Worm (Caenorhabditis elegans): ENCODE measurements around the gene nhx-9.

nhx-9 gene

DNA sequence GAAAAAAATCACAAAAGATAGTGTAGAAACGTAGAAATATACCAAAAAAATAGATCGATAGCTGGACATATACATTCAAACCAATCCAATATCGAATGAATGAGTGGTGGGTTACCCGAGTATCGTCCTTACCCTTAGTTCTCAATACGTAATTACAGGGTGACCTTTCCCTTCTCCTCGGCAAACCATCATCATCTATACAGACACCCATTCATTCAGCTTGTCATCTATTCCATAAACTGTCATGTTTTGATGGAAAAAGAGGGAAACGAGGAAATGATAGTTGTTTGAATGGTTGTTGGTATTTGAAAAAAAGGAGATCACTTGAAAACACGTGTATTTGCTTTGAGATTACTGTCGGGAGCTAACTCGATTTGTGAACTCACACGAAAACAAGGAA lies 6.6 kb upstream of the nhx-9 start:
- no peak for TF ChIP-seq mdl-1 (tag; optimal IDR thresholded peaks at IDR 0.05)
- no peak for TF ChIP-seq skn-1 (tag; optimal IDR thresholded peaks at IDR 0.05)
- no peak for TF ChIP-seq ceh-82 (tag; optimal IDR thresholded peaks at IDR 0.05)
- no peak for TF ChIP-seq lsy-12 (tag; optimal IDR thresholded peaks at IDR 0.05)
- TF ChIP-seq unc-39 (tag; optimal IDR thresholded peaks at IDR 0.05) = no peak
- TF ChIP-seq ztf-11 (tag; optimal IDR thresholded peaks at IDR 0.05) = no peak
- no peak for TF ChIP-seq elt-1 (tag; optimal IDR thresholded peaks at IDR 0.05)
- TF ChIP-seq fos-1 (tag; optimal IDR thresholded peaks at IDR 0.05) = no peak
- TF ChIP-seq zag-1 (tag; optimal IDR thresholded peaks at IDR 0.05) = no peak
- TF ChIP-seq nhr-12 (tag; optimal IDR thresholded peaks at IDR 0.05) = no peak
- TF ChIP-seq pqm-1 (tag; optimal IDR thresholded peaks at IDR 0.05) = no peak

DNA sequence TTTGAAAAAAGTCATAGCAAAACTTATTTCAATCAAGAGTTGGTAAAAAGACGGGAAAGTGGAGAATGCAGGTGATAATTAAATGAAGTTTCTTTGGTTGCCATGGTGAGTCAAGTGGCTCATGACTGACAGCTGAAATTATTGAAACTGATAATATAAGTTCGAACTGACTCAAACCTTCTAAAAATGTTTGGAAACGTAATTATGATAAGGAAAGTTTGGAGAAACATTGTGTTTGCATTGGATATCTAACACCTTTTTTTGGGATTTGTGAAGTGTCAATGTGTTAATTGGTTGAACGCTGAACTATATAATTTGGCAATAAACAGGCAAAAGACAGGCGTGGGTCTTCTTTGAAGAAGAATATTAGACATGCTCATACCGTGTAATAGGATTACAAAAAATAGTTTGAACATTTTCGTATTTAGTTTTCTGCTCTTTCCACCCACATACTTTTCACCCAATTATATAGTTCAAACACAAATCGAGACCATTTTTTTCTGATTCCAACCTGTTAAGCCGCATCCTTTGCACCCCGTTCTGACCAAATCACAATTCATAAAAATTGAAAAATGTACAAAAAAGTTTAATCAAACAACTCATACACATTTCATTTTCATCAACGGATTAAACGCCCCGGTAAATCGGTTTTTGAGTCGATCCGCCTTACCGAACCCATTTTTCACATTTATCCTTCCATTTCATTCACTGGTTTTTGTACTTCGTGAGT lies 5.2 kb upstream of the nhx-9 start, which contains the start of the genes srlf-33 and srlf-32:
srlf-33 (minus strand) TSS at position 101 of the 730 bp plus-strand sequence.
srlf-32 (plus strand) TSS at position 680 of the 730 bp plus-strand sequence.
- TF ChIP-seq nhr-76 (tag; optimal IDR thresholded peaks at IDR 0.05) = no peak
- TF ChIP-seq ZK546.5 (tag; optimal IDR thresholded peaks at IDR 0.05) = no peak

DNA sequence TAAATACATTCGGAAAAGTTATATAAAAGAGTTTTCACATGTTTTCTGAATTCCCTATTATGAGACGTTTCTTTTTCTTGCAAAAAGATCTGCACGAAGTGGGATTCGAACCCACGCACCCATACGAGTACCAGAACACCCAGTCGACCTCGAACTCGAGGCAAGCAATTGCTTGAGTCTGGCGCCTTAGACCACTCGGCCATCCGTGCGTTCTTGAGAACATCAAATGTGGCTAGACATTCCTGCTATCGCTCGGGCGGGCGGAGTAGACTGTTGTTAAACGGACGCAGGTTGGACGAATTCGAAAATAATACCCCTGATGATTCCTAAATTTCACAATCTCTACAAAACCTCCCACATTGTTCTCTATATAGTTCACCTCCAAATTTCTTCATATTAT lies 2.3 kb upstream of the nhx-9 start:
- peak; percentile 51 for TF ChIP-seq nfya-1 (tag; optimal IDR thresholded peaks at IDR 0.05; ENCODE audit: insufficient read depth)
- TF ChIP-seq nhr-43 (tag; optimal IDR thresholded peaks at IDR 0.05; ENCODE audit: poor library complexity, severe bottlenecking) = peak; percentile 60
- no peak for TF ChIP-seq skn-1 (tag; optimal IDR thresholded peaks at IDR 0.05)
- peak; percentile 33 for TF ChIP-seq nhr-23 (tag; optimal IDR thresholded peaks at IDR 0.05)
- TF ChIP-seq snpc-4 (tag; optimal IDR thresholded peaks at IDR 0.05) = no peak
- TF ChIP-seq elt-3 (tag; optimal IDR thresholded peaks at IDR 0.05) = peak in 1 of 3 experiments; percentile 41
- no peak for TF ChIP-seq ceh-16 (tag; optimal IDR thresholded peaks at IDR 0.05)
- peak; percentile 22 for TF ChIP-seq hmg-11 (tag; optimal IDR thresholded peaks at IDR 0.05)
- TF ChIP-seq elt-2 (tag; optimal IDR thresholded peaks at IDR 0.05) = peak; percentile 37
- peak; percentile 41 for TF ChIP-seq lin-39 (tag; optimal IDR thresholded peaks at IDR 0.05)
- TF ChIP-seq lsy-12 (tag; optimal IDR thresholded peaks at IDR 0.05) = peak; percentile 31
- peak; percentile 56 for TF ChIP-seq nhr-25 (tag; optimal IDR thresholded peaks at IDR 0.05)

DNA sequence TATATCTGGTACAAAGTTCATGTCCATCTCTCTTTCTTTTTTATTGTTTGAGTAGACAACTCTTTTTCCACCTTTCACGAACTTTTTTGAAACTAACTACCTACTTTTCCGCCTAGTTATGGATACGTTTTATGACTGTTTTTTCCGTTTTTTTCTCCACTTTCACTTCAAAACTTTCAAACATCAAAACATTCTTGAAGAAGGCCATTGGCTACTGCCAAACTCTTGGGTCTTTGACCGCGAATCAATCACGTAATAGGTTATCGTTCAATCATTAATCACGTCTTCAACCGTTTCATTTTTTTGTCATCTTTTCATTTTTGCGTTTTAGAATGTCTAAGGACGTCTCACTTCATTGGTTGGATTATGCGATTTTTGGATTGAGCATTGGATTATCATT lies 6.4 kb downstream of the nhx-9 start, which contains the start of gene slc-5A12:
slc-5A12 (plus strand) TSS at position 333 of the 400 bp plus-strand sequence.
- TF ChIP-seq mdl-1 (tag; optimal IDR thresholded peaks at IDR 0.05) (no peak), daf-12 (tag; optimal IDR thresholded peaks at IDR 0.05) (no peak), jun-1 (tag; optimal IDR thresholded peaks at IDR 0.05) (no peak), nhr-11 (tag; optimal IDR thresholded peaks at IDR 0.05) (no peak), ztf-4 (tag; optimal IDR thresholded peaks at IDR 0.05) (no peak), tbx-2 (tag; optimal IDR thresholded peaks at IDR 0.05) (no peak), nhr-43 (tag; optimal IDR thresholded peaks at IDR 0.05; ENCODE audit: poor library complexity, severe bottlenecking) (no peak)

DNA sequence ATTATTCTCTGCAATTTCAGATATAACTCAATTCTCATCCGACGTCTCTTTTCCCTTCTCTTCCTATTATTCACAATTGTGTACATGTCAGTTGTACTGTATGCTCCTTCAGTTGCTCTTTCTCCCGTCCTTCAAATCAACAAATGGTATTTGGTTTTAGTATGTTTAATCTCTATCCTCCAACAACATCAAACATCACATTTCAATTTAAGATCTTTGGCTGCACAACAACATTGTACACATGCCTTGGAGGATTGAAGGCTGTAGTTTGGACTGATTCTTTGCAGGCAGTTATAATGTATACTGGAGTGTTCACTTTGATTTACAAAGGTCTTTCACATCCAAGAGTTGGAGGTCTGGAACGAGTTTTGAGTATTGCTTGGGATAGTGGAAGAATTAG lies 7.9 kb downstream of the nhx-9 start:
- TF ChIP-seq elt-3 (tag; optimal IDR thresholded peaks at IDR 0.05) = no peak
- TF ChIP-seq nhr-43 (tag; optimal IDR thresholded peaks at IDR 0.05; ENCODE audit: poor library complexity, severe bottlenecking) = peak; percentile 44

DNA sequence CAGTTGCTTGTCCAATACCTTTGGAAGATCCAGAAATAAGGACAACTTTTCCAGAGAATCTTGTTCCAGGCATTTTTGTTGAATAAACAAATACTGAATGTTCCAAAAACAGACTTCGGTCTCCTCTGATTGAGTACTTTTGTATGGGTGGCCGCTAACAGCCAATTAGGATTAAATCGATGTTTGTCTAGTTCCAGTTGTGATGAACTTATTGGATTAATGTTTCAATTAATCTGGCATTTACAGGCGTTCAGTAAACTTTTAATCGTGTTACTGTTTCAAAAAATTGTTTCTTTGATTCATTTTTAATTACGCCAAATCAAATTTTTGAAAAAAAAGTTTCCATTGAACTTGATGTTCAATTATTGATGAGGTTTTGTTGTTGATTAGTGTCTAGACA lies 11.6 kb downstream of the nhx-9 start, which contains the start of gene ZK829.1:
ZK829.1 (minus strand) TSS at position 101 of the 400 bp plus-strand sequence.
- no peak for TF ChIP-seq fkh-2 (tag; optimal IDR thresholded peaks at IDR 0.05)
- TF ChIP-seq elt-3 (tag; optimal IDR thresholded peaks at IDR 0.05) = no peak
- no peak for TF ChIP-seq aly-2 (tag; optimal IDR thresholded peaks at IDR 0.05)
- no peak for TF ChIP-seq elt-2 (tag; optimal IDR thresholded peaks at IDR 0.05)
- TF ChIP-seq ceh-16 (tag; optimal IDR thresholded peaks at IDR 0.05) = no peak
- no peak for TF ChIP-seq nhr-12 (tag; optimal IDR thresholded peaks at IDR 0.05)
- no peak for TF ChIP-seq nhr-67 (tag; optimal IDR thresholded peaks at IDR 0.05)
- TF ChIP-seq ceh-9 (tag; optimal IDR thresholded peaks at IDR 0.05) = no peak
- TF ChIP-seq hmg-11 (tag; optimal IDR thresholded peaks at IDR 0.05) = no peak
- TF ChIP-seq unc-39 (tag; optimal IDR thresholded peaks at IDR 0.05) = no peak
- TF ChIP-seq nhr-237 (tag; optimal IDR thresholded peaks at IDR 0.05) = no peak
- no peak for TF ChIP-seq jun-1 (tag; optimal IDR thresholded peaks at IDR 0.05)
- no peak for TF ChIP-seq zag-1 (tag; optimal IDR thresholded peaks at IDR 0.05)
- TF ChIP-seq daf-12 (tag; optimal IDR thresholded peaks at IDR 0.05) = no peak
- TF ChIP-seq egl-5 (tag; optimal IDR thresholded peaks at IDR 0.05) = no peak

All from whole organism, L3 larva.